Worm (Caenorhabditis elegans): ENCODE measurements around the gene nhr-185.

DNA sequence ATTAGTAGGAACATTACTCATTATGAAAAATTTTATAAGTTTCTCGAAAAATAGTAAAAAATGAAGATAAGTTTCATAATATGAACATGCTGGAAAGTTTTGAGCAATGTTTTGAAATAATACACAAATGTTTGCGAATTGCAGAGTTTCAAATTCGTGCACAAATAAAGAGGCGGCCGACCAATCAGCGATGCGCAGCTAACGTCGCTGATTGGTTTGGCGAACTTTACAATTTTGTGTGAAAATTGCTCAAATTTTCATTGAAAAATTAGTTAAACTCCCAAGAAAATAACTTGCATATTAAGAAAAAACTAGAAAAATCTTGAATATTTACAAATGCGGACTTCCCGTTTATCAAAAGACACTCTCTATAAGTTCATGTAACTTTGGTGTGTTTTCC, 14.5 kb downstream of the nhr-185 start:
- TF ChIP-seq flt-1 (GFP tag; IDR thresholded peaks at IDR 0.05) (no peak), ztf-29 (GFP tag; IDR thresholded peaks at IDR 0.05) (no peak), ztf-23 (GFP tag; IDR thresholded peaks at IDR 0.05) (no peak), med-1 (GFP tag; optimal IDR thresholded peaks at IDR 0.05; ENCODE audit: insufficient read depth) (no peak)
